Worm (Caenorhabditis elegans) whole organism, L4/young adult: ENCODE data around the gene W06H8.6.

Source experiments
- W03F9.2 ChIP-seq: fragments of 150-350 bp; optimal IDR thresholded peaks from 2 replicates; lab custom pipeline; 2014; ENCODE audit warnings: missing biosample characterization, missing genetic modification characterization
- dao-5 ChIP-seq: sonication (generic microtip); optimal IDR thresholded peaks from 2 replicates; lab custom pipeline; 2016; ENCODE audit warnings: missing genotype, missing genetic modification characterization, moderate library complexity, missing compliant biosample characterization
- him-1 ChIP-seq: sonication (generic microtip); optimal IDR thresholded peaks from 2 replicates; lab custom pipeline; 2016; ENCODE audit warnings: missing genotype, missing genetic modification reagents, missing genetic modification characterization, missing compliant biosample characterization

DNA sequence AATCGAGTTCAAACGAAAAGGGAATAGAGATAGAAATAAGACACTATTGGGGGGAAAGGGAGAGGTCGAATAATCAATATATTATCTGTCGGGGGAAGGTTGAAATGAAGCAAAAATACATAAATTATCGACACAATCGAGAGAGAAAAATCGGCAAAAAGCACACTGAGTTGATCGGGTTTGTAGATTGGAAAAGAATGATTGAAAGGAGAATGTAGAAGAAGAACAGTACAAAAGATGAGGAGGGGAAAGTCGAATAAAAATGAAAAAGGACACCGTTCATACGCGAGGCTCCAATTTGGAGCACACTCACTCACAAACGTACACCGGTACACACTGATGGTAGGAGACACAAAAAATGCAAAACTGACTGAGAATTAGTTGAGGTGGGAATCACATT lies 5.5 kb downstream of the W06H8.6 start:
- TF ChIP-seq dao-5 (tag; lab: Kevin White, UChicago) (no peak), W03F9.2 (tag; lab: Kevin White, UChicago) (no peak), him-1 (tag; lab: Kevin White, UChicago) (no peak)
